Worm (Caenorhabditis elegans): Measurements from ENCODE around the gene F33G12.7.

The F33G12.7 gene

ce11 chrII:5021518-5021917 lies 19.0 kb downstream of the F33G12.7 start (continued):
- 0 out of 2 replicates have a peak, but pooled peaks have one; percentile 10 for TF ChIP-seq ceh-88 (GFP tag; IDR thresholded peaks at IDR 0.05)
- TF ChIP-seq skn-1 (tag; optimal IDR thresholded peaks at IDR 0.05) = no peak
- no peak for TF ChIP-seq pag-3 (tag; optimal IDR thresholded peaks at IDR 0.05; ENCODE audit: borderline replicate concordance, insufficient read depth)
- TF ChIP-seq hlh-4 (tag; optimal IDR thresholded peaks at IDR 0.05) = no peak
- TF ChIP-seq unc-130 (tag; optimal IDR thresholded peaks at IDR 0.05) = no peak
- no peak for TF ChIP-seq zip-4 (GFP tag; optimal IDR thresholded peaks at IDR 0.05)
- no peak for TF ChIP-seq tlp-1 (tag; optimal IDR thresholded peaks at IDR 0.05)
- no peak for TF ChIP-seq snu-23 (GFP tag; optimal IDR thresholded peaks at IDR 0.05)
- TF ChIP-seq C04F5.9 (tag; optimal IDR thresholded peaks at IDR 0.05) = no peak
- no peak for TF ChIP-seq nhr-71 (tag; optimal IDR thresholded peaks at IDR 0.05)
- no peak for TF ChIP-seq ceh-63 (GFP tag; optimal IDR thresholded peaks at IDR 0.05)
- no peak for TF ChIP-seq isw-1 (GFP tag; IDR thresholded peaks at IDR 0.05)
- TF ChIP-seq unc-62 (GFP tag; optimal IDR thresholded peaks at IDR 0.05) = no peak
- no peak for TF ChIP-seq mab-9 (GFP tag; IDR thresholded peaks at IDR 0.05)
- no peak for TF ChIP-seq vab-15 (tag; optimal IDR thresholded peaks at IDR 0.05)

- TF ChIP-seq nhr-77 (tag; optimal IDR thresholded peaks at IDR 0.05) (no peak), nhr-71 (tag; optimal IDR thresholded peaks at IDR 0.05) (peak; percentile 29), lsy-2 (tag; optimal IDR thresholded peaks at IDR 0.05) (peak in 1 of 2 experiments; percentile 5), nhr-19 (GFP tag; conservative IDR thresholded peaks at IDR 0.05) (0 out of 2 replicates have a peak, but pooled peaks have one; percentile 3), lin-14 (GFP tag; optimal IDR thresholded peaks at IDR 0.05) (peak; percentile 39), elt-2 (tag; optimal IDR thresholded peaks at IDR 0.05) (peak; percentile 88), efl-1 (optimal IDR thresholded peaks at IDR 0.05) (no peak), efl-1 (GFP tag; optimal IDR thresholded peaks at IDR 0.05 in 1 of 2) (peak in 1 of 2 experiments; percentile 62), hlh-17 (GFP tag; optimal IDR thresholded peaks at IDR 0.05; ENCODE audit: borderline replicate concordance) (no peak), snpc-4 (tag; optimal IDR thresholded peaks at IDR 0.05) (no peak), alr-1 (tag; optimal IDR thresholded peaks at IDR 0.05; ENCODE audit: borderline replicate concordance) (no peak), unc-86 (tag; optimal IDR thresholded peaks at IDR 0.05) (no peak), swsn-7 (tag; optimal IDR thresholded peaks at IDR 0.05) (no peak), snu-23 (GFP tag; optimal IDR thresholded peaks at IDR 0.05) (no peak), sup-37 (GFP tag; optimal IDR thresholded peaks at IDR 0.05) (no peak), nhr-20 (tag; optimal IDR thresholded peaks at IDR 0.05) (peak; percentile 6), egl-13 (tag; optimal IDR thresholded peaks at IDR 0.05) (no peak), fkh-4 (tag; optimal IDR thresholded peaks at IDR 0.05; ENCODE audit: borderline replicate concordance) (no peak), isw-1 (GFP tag; IDR thresholded peaks at IDR 0.05) (no peak), dpl-1 (GFP tag; optimal IDR thresholded peaks at IDR 0.05) (no peak), nhr-84 (tag; optimal IDR thresholded peaks at IDR 0.05) (no peak), zag-1 (tag; optimal IDR thresholded peaks at IDR 0.05) (no peak), rnt-1 (tag; optimal IDR thresholded peaks at IDR 0.05) (peak; percentile 21)
Measured at ce11 chrII:5020513-5021081, 19.9 kb downstream of the F33G12.7 start.

- TF ChIP-seq pqm-1 (tag; optimal IDR thresholded peaks at IDR 0.05) = peak; percentile 20
- peak; percentile 81 for TF ChIP-seq lin-14 (GFP tag; optimal IDR thresholded peaks at IDR 0.05)
- peak; percentile 96 for TF ChIP-seq elt-2 (tag; optimal IDR thresholded peaks at IDR 0.05)
- no peak for TF ChIP-seq unc-62 (GFP tag; optimal IDR thresholded peaks at IDR 0.05)
- no peak for TF ChIP-seq ceh-82 (tag; optimal IDR thresholded peaks at IDR 0.05)
- no peak for TF ChIP-seq skn-1 (tag; optimal IDR thresholded peaks at IDR 0.05)
- TF ChIP-seq nhr-11 (tag; optimal IDR thresholded peaks at IDR 0.05) = no peak
- no peak for TF ChIP-seq C16A3.4 (tag; optimal IDR thresholded peaks at IDR 0.05)
- TF ChIP-seq dpl-1 (GFP tag; optimal IDR thresholded peaks at IDR 0.05) = peak in 1 of 3 experiments; percentile 15
- peak; percentile 24 for TF ChIP-seq nhr-90 (tag; optimal IDR thresholded peaks at IDR 0.05; ENCODE audit: poor library complexity)
- no peak for TF ChIP-seq ceh-90 (tag; optimal IDR thresholded peaks at IDR 0.05)
- no peak for TF ChIP-seq efl-1 (optimal IDR thresholded peaks at IDR 0.05)
- TF ChIP-seq efl-1 (GFP tag; optimal IDR thresholded peaks at IDR 0.05 in 1 of 2) = peak in 1 of 2 experiments; percentile 89
- TF ChIP-seq isw-1 (GFP tag; IDR thresholded peaks at IDR 0.05) = no peak
- no peak for TF ChIP-seq nhr-77 (tag; optimal IDR thresholded peaks at IDR 0.05)
- no peak for TF ChIP-seq egl-27 (tag; optimal IDR thresholded peaks at IDR 0.05)
- peak in 1 of 2 experiments; percentile 23 for TF ChIP-seq mdl-1 (tag; optimal IDR thresholded peaks at IDR 0.05)
- peak; percentile 24 for TF ChIP-seq blmp-1 (tag; optimal IDR thresholded peaks at IDR 0.05)
- TF ChIP-seq unc-30 (tag; optimal IDR thresholded peaks at IDR 0.05) = no peak
- TF ChIP-seq lsy-2 (tag; optimal IDR thresholded peaks at IDR 0.05) = peak; percentile 10 to 60
- peak; percentile 54 for TF ChIP-seq nhr-71 (tag; optimal IDR thresholded peaks at IDR 0.05)
- no peak for TF ChIP-seq ceh-63 (GFP tag; optimal IDR thresholded peaks at IDR 0.05)
- TF ChIP-seq grh-1 (GFP tag; IDR thresholded peaks at IDR 0.05) = no peak
Measured at ce11 chrII:5019389-5020108, 20.9 kb downstream of the F33G12.7 start.

Measured in whole organism, L1 larva.